Fruit fly (Drosophila melanogaster) whole organism, prepupa: ENCODE data around the gene CG6345.

Source experiments
- CG15336 ChIP-seq: fragments of 200-800 bp; sonication (Bioruptor generic); IDR thresholded peaks from 2 replicates; pipeline ENCODE4 v1.3.6; 2022; ENCODE audit warnings: missing biosample characterization, missing genetic modification characterization
- CG6854 ChIP-seq: fragments of 200-800 bp; sonication (Bioruptor generic); optimal IDR thresholded peaks from 2 replicates; lab custom pipeline; 2017; ENCODE audit warnings: missing biosample characterization, mild to moderate bottlenecking, missing genetic modification characterization
- Gug ChIP-seq: fragments of 200-800 bp; sonication (Bioruptor generic); IDR thresholded peaks from 2 replicates; pipeline ENCODE4 v1.3.6; 2022; ENCODE audit warnings: missing biosample characterization, missing genetic modification characterization
- Met ChIP-seq: fragments of 200-800 bp; sonication (Bioruptor generic); optimal IDR thresholded peaks from 3 replicates; lab custom pipeline; 2016; ENCODE audit warnings: missing biosample characterization, missing genetic modification characterization
- OdsH ChIP-seq: fragments of 200-800 bp; sonication (Bioruptor generic); optimal IDR thresholded peaks from 3 replicates; lab custom pipeline; 2016; ENCODE audit warnings: missing biosample characterization, missing genetic modification characterization
- pdm3 ChIP-seq: fragments of 200-800 bp; sonication (Bioruptor generic); optimal IDR thresholded peaks from 3 replicates; lab custom pipeline; 2016; ENCODE audit warnings: missing biosample characterization, missing genetic modification characterization

DNA sequence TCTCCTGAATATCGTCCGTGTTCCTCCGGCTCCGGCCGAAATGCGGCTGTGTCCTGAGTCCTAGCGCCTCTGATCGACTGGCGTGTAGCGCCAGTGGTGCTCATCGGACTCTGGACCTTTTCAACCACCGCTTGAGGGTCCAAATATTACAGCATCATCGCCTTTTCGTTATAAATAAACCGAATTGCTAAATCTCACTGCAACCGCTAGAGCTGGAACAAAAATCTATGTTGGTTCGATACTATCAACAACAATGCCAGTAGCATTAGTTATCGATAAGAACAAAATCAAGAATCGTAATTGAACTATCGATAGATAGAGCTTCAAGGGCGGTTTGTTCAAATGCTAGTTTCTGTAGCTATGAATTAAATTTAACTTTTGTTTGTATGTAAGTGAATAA, 8.8 kb downstream of the CG6345 start, which contains the start of gene CG6325:
- TF ChIP-seq pdm3 (GFP tag; lab: Kevin White, UChicago) (no peak), Gug (no peak), OdsH (GFP tag; lab: Kevin White, UChicago) (no peak), Met (GFP tag; lab: Kevin White, UChicago) (no peak), CG15336 (GFP tag; lab: Robert Waterston, UW) (no peak), CG6854 (GFP tag; lab: Kevin White, UChicago) (no peak)
